Worm (Caenorhabditis elegans) whole organism, early embryonic: ENCODE results near the gene asp-5.

Experiments used
- B0310.2 ChIP-seq: sonication (generic microtip); optimal IDR thresholded peaks from 2 replicates; lab custom pipeline; 2016; ENCODE audit warnings: mild to moderate bottlenecking, missing genetic modification characterization, missing compliant biosample characterization
- F13C5.2 ChIP-seq: sonication (generic microtip); optimal IDR thresholded peaks from 2 replicates; lab custom pipeline; 2017; ENCODE audit warnings: mild to moderate bottlenecking, missing genetic modification characterization, inconsistent platforms, missing compliant biosample characterization
- aly-1 ChIP-seq: sonication (generic microtip); optimal IDR thresholded peaks from 2 replicates; lab custom pipeline; 2016; ENCODE audit warnings: missing genetic modification characterization, missing compliant biosample characterization
- ama-1 ChIP-seq: fragments of 150-350 bp; optimal IDR thresholded peaks from 2 replicates; lab custom pipeline; 2014
- ceh-13 ChIP-seq: fragments of 200-800 bp; sonication (Bioruptor generic); optimal IDR thresholded peaks from 2 replicates; lab custom pipeline; 2018; ENCODE audit warnings: mild to moderate bottlenecking, missing genetic modification characterization, missing compliant biosample characterization
- ceh-36 ChIP-seq: sonication (generic microtip); optimal IDR thresholded peaks from 2 replicates; lab custom pipeline; 2016; ENCODE audit warnings: missing genetic modification characterization, inconsistent platforms, missing compliant biosample characterization
- ets-7 ChIP-seq: sonication (generic microtip); optimal IDR thresholded peaks from 2 replicates; lab custom pipeline; 2016; ENCODE audit warnings: missing genotype, missing genetic modification characterization, missing compliant biosample characterization
- flt-1 ChIP-seq: fragments of 200-800 bp; sonication (Bioruptor generic); IDR thresholded peaks from 2 replicates; pipeline ENCODE4 v1.3.6; 2022; ENCODE audit warnings: missing genetic modification characterization, missing compliant biosample characterization
- hmbx-1 ChIP-seq: sonication (generic microtip); optimal IDR thresholded peaks from 2 replicates; lab custom pipeline; 2016; ENCODE audit warnings: mild to moderate bottlenecking, missing genetic modification characterization, missing compliant biosample characterization
- hmg-4 ChIP-seq: fragments of 200-800 bp; sonication (Bioruptor generic); optimal IDR thresholded peaks from 2 replicates; lab custom pipeline; 2018; ENCODE audit warnings: mild to moderate bottlenecking, missing genetic modification characterization, missing compliant biosample characterization
- hnd-1 ChIP-seq: sonication (generic microtip); optimal IDR thresholded peaks from 2 replicates; lab custom pipeline; 2016; ENCODE audit warnings: missing genetic modification characterization, missing compliant biosample characterization
- pes-1 ChIP-seq: fragments of 200-800 bp; sonication (Bioruptor generic); IDR thresholded peaks from 2 replicates; pipeline ENCODE4 v1.3.6; 2022; ENCODE audit warnings: missing genetic modification reagents, missing genetic modification characterization, missing compliant biosample characterization
- scrt-1 ChIP-seq: fragments of 200-800 bp; sonication (Bioruptor generic); IDR thresholded peaks from 2 replicates; pipeline ENCODE4 v1.3.6; 2022; ENCODE audit warnings: missing genetic modification characterization, missing compliant biosample characterization
- sea-1 ChIP-seq: fragments of 200-800 bp; sonication (Bioruptor generic); conservative IDR thresholded peaks from 2 replicates; pipeline ENCODE4 v1.3.6; 2022; ENCODE audit warnings: missing genetic modification characterization, missing compliant biosample characterization
- tbx-11 ChIP-seq: fragments of 200-800 bp; sonication (Bioruptor generic); IDR thresholded peaks from 2 replicates; pipeline ENCODE4 v1.3.6; 2022; ENCODE audit warnings: missing genetic modification characterization, missing compliant biosample characterization
- tbx-37 ChIP-seq: fragments of 200-800 bp; sonication (Bioruptor generic); conservative IDR thresholded peaks from 2 replicates; pipeline ENCODE4 v1.3.6; 2022; ENCODE audit warnings: missing genetic modification reagents, missing genetic modification characterization, missing compliant biosample characterization
- tra-4 ChIP-seq: sonication (generic microtip); optimal IDR thresholded peaks from 2 replicates; lab custom pipeline; 2017; ENCODE audit warnings: missing genetic modification characterization, missing compliant biosample characterization

asp-5 gene

DNA sequence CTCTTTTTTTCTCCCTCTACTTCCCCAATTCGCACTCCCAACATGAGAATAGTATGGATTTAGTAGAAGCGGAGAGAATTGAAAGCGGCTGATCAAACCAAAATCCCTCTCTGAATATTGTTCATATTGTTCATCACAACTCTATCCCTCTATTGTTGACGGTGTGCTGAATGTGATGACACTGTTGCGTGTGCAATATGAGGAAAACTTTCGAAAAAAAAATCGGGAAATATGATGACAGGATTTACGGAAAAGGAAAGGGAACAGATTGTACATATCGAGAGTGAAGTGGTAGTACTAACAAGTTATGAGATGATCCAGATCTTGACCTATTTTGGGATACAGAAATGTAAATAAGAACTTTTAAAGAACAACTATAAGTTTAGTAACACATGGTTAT, 23.7 kb downstream of the asp-5 start, which contains the start of gene smex-1:
Gene smex-1 (minus strand): TSS at position 101 of the 400 bp plus-strand sequence.
- no peak for TF ChIP-seq scrt-1
- TF ChIP-seq sea-1 (GFP tag; lab: Robert Waterston, UW): no peak
- no peak for TF ChIP-seq aly-1 (tag; lab: Kevin White, UChicago)

DNA sequence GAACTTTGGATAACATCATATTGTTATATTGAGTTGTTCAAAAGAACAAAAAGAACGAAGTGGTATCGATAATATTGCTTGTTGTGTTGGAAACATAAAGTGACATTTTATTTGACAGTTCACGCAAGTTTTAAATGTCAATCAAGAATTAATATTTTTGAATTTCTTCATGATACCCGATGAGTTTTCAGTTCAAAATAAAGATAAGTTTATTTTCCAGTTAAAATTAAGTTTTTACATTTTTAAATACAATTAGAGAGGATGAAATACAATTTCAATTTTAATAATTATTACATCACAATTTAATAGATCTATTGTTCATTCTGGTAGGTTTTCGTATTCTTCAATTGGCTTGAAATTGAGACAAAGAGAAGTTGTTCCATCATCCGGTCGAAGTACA, 25.3 kb downstream of the asp-5 start, which contains the start of gene W02D7.4:
Gene W02D7.4 (minus strand): TSS at position 101 of the 400 bp plus-strand sequence.
- no peak for TF ChIP-seq tra-4 (tag; lab: Kevin White, UChicago)
- TF ChIP-seq aly-1 (tag; lab: Kevin White, UChicago): no peak
- TF ChIP-seq ceh-36 (tag; lab: Kevin White, UChicago): no peak
- no peak for TF ChIP-seq hmg-4
- no peak for TF ChIP-seq hmbx-1
- TF ChIP-seq ceh-13 (GFP tag; lab: Kevin White, UChicago): no peak
- no peak for TF ChIP-seq flt-1 (GFP tag; lab: Robert Waterston, UW)
- no peak for TF ChIP-seq B0310.2 (tag; lab: Kevin White, UChicago)
- TF ChIP-seq F13C5.2 (tag; lab: Kevin White, UChicago): no peak
- TF ChIP-seq scrt-1: no peak
- TF ChIP-seq sea-1 (GFP tag; lab: Robert Waterston, UW): no peak
- TF ChIP-seq ets-7 (tag; lab: Kevin White, UChicago): no peak
- TF ChIP-seq ama-1 (lab: Kevin White, UChicago): no peak
- TF ChIP-seq pes-1 (GFP tag; lab: Robert Waterston, UW): no peak
- no peak for TF ChIP-seq hnd-1
- no peak for TF ChIP-seq tbx-11 (GFP tag; lab: Robert Waterston, UW)

DNA sequence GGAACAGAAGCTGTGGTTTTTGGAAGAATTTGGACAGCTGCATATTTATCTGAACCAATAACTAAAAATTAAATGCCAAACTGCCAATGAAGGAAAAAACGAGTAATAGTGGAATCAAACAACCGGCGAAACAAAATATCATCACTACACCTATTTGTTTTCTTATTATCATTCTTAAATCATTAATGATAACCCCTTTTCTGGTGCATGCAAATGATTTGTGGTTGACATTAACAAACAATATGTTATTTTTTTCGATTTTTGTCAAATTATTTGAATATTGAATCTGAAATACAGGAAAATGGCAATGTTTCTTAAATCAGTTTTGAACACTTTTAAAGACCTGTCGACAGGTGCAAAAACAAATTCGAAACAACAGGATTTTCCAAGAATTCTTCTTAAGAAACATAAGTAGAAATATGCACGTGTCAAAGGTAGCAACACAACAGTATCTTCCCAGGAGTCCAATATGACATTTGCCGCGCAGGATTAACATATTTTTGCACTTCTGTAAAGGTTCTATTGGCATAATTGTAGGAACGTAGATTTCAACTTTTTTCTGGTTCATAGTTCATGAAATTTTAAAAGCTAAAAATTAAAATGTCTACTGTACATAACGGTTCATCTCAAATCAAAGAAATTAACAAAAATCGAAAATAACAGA, 27.1 kb downstream of the asp-5 start, which contains the start of gene W02D7.5:
Gene W02D7.5 (minus strand): TSS at position 51 of the 664 bp plus-strand sequence.
- TF ChIP-seq hmbx-1 (no peak), tbx-37 (GFP tag; lab: Robert Waterston, UW) (no peak), B0310.2 (tag; lab: Kevin White, UChicago) (no peak), tbx-11 (GFP tag; lab: Robert Waterston, UW) (no peak), ceh-36 (tag; lab: Kevin White, UChicago) (no peak)

DNA sequence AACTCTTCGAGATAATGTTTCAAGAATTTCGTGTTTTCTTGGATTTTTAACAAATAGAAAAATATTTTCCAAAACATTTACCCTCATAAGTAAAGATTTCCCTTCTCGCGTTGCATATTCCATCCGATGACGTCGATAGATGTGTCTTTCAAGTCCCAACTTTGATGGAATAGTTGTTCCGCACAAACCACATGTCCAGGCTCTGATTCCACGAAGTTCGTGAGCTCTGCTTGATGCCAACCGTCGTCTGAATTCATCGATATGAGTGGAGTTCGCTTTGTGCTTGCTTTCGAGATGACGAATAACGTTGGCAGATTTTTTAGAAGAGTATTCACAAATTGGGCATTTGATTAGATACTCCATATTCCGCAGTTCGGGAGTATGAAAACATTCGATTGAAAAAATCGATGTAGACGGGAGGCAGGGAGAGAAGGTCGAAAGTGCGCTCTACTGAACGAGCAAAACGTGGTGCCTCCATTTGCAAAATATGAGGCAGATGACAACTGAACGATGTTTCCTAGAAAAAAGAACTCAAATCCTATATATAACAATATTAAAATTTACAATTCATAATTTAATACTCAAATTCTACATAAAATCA, 28.9 kb downstream of the asp-5 start, which contains the start of gene W02D7.6:
Gene W02D7.6 (minus strand): TSS at position 573 of the 601 bp plus-strand sequence.
- TF ChIP-seq ceh-13 (GFP tag; lab: Kevin White, UChicago): no peak
- TF ChIP-seq B0310.2 (tag; lab: Kevin White, UChicago): no peak
- TF ChIP-seq aly-1 (tag; lab: Kevin White, UChicago): no peak
- TF ChIP-seq ets-7 (tag; lab: Kevin White, UChicago): no peak
- TF ChIP-seq hmg-4: no peak
- TF ChIP-seq F13C5.2 (tag; lab: Kevin White, UChicago): no peak
- TF ChIP-seq scrt-1: no peak
- no peak for TF ChIP-seq hnd-1

DNA sequence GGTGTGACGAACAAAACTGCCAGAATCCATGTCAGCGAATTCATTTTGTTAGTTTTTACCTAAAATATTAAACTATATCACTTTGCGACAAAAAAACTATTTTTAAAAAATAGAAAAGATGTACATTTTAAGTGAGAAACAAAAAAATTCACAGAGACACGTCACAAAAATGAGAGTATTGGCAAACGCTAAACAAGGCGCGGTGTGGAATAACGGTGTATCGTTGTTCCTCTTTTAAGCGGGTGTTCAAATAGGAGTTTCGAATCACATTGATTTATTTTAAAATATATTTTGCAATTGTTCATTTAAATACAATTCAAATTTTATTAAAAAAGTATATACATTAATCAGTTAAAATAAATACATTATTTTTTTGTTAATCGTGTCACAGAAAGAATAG, 30.3 kb downstream of the asp-5 start, which contains the start of gene sel-9:
Gene sel-9 (minus strand): TSS at position 59 of the 400 bp plus-strand sequence.
- no peak for TF ChIP-seq flt-1 (GFP tag; lab: Robert Waterston, UW)
- no peak for TF ChIP-seq scrt-1
- TF ChIP-seq F13C5.2 (tag; lab: Kevin White, UChicago): no peak
- no peak for TF ChIP-seq hmbx-1
- no peak for TF ChIP-seq ceh-13 (GFP tag; lab: Kevin White, UChicago)
- TF ChIP-seq ets-7 (tag; lab: Kevin White, UChicago): no peak
- no peak for TF ChIP-seq B0310.2 (tag; lab: Kevin White, UChicago)
- TF ChIP-seq tbx-37 (GFP tag; lab: Robert Waterston, UW): no peak
- TF ChIP-seq tbx-11 (GFP tag; lab: Robert Waterston, UW): no peak
- no peak for TF ChIP-seq hnd-1
- TF ChIP-seq ceh-36 (tag; lab: Kevin White, UChicago): no peak
- no peak for TF ChIP-seq tra-4 (tag; lab: Kevin White, UChicago)
- TF ChIP-seq ama-1 (lab: Kevin White, UChicago): no peak
- TF ChIP-seq hmg-4: no peak
- no peak for TF ChIP-seq aly-1 (tag; lab: Kevin White, UChicago)
- TF ChIP-seq sea-1 (GFP tag; lab: Robert Waterston, UW): no peak
- no peak for TF ChIP-seq pes-1 (GFP tag; lab: Robert Waterston, UW)

DNA sequence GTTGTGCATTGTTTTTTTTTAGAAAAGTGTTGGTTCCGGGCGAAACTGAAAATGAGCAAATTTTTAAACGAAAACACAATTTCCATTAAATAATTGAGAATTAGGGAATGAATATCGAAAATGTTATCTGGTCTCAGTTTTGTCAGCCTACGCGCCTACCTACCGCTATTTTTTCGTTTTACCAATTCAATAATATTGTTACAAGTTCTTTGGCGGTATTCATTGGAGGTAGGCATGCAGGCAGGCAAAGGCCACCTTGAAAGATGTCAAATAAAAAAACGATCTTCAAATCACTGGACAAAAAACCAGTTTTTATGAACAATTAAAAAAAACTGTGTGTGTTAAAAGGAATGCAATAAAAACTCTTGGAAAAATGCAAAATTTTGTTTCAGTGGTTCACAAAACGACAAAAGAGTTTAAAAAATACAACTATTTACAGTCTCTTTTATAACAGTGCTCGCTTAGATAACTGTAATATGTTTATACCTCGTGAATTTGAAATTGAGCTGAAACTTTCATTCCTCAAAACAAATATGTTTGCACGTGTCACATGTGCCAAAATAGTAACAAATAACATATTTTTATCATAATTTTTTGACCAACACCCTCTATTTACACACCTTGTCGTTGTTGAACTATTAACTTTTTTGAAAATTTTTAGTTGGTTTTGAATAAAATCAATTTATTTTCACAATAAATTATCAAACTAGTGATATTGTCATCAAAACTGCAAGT, 32.4 kb downstream of the asp-5 start, which contains the start of gene W02D7.11:
Gene W02D7.11 (minus strand): TSS at position 51 of the 735 bp plus-strand sequence.
- TF ChIP-seq F13C5.2 (tag; lab: Kevin White, UChicago) (no peak), tra-4 (tag; lab: Kevin White, UChicago) (no peak), pes-1 (GFP tag; lab: Robert Waterston, UW) (no peak), ceh-36 (tag; lab: Kevin White, UChicago) (no peak), tbx-37 (GFP tag; lab: Robert Waterston, UW) (no peak), ama-1 (lab: Kevin White, UChicago) (no peak), ceh-13 (GFP tag; lab: Kevin White, UChicago) (no peak), ets-7 (tag; lab: Kevin White, UChicago) (no peak), flt-1 (GFP tag; lab: Robert Waterston, UW) (no peak), scrt-1 (no peak), hmbx-1 (no peak), hnd-1 (no peak), B0310.2 (tag; lab: Kevin White, UChicago) (no peak), sea-1 (GFP tag; lab: Robert Waterston, UW) (no peak), aly-1 (tag; lab: Kevin White, UChicago) (no peak), hmg-4 (no peak), tbx-11 (GFP tag; lab: Robert Waterston, UW) (no peak)
